Worm (Caenorhabditis elegans) whole organism, young adult: ENCODE measurements around the gene cec-6.
A peak's percentile ranks its signal among the peaks of the same experiment; 100 is the strongest.

Experiments
- B0261.1 ChIP-seq: sonication (generic microtip); optimal IDR thresholded peaks from 2 replicates; lab custom pipeline; 2016; ENCODE audit warnings: mild to moderate bottlenecking, missing genetic modification characterization, moderate library complexity, missing compliant biosample characterization
- C06A6.2 ChIP-seq: fragments of 200-800 bp; sonication (Bioruptor generic); conservative IDR thresholded peaks from 2 replicates; pipeline ENCODE4 v1.3.6; 2022; ENCODE audit warnings: missing genetic modification characterization, missing compliant biosample characterization
- F22D6.2 ChIP-seq: sonication (generic microtip); optimal IDR thresholded peaks from 2 replicates; lab custom pipeline; 2016; ENCODE audit warnings: mild to moderate bottlenecking, missing genetic modification characterization, missing compliant biosample characterization
- F55B11.4 ChIP-seq: sonication (generic microtip); optimal IDR thresholded peaks from 2 replicates; lab custom pipeline; 2016; ENCODE audit warnings: missing compliant biosample characterization, missing genetic modification characterization, borderline replicate concordance; ENCODE audit not compliant: insufficient read depth
- K12H6.12 ChIP-seq: fragments of 200-800 bp; sonication (Bioruptor generic); optimal IDR thresholded peaks from 2 replicates; lab custom pipeline; 2018; ENCODE audit warnings: mild to moderate bottlenecking, missing genetic modification characterization, missing compliant biosample characterization
- Y53G8AR.9 ChIP-seq: fragments of 200-800 bp; sonication (Bioruptor generic); conservative IDR thresholded peaks from 2 replicates; pipeline ENCODE4 v1.3.6; 2022; ENCODE audit warnings: missing genetic modification reagents, missing genetic modification characterization, missing compliant biosample characterization
- Y56A3A.18 ChIP-seq: fragments of 200-800 bp; sonication (Bioruptor generic); IDR thresholded peaks from 2 replicates; pipeline ENCODE4 v1.3.6; 2022; ENCODE audit warnings: missing genetic modification reagents, missing genetic modification characterization, missing compliant biosample characterization
- ZK185.1 ChIP-seq: sonication (generic microtip); optimal IDR thresholded peaks from 2 replicates; lab custom pipeline; 2016; ENCODE audit warnings: mild to moderate bottlenecking, missing genetic modification characterization, missing compliant biosample characterization; ENCODE audit not compliant: poor library complexity, severe bottlenecking
- athp-1 ChIP-seq: sonication (generic microtip); optimal IDR thresholded peaks from 2 replicates; lab custom pipeline; 2017; ENCODE audit warnings: mild to moderate bottlenecking, missing genetic modification characterization, missing compliant biosample characterization
- bed-2 ChIP-seq: fragments of 200-800 bp; sonication (Bioruptor generic); IDR thresholded peaks from 2 replicates; pipeline ENCODE4 v1.3.6; 2022; ENCODE audit warnings: missing genetic modification reagents, missing genetic modification characterization, missing compliant biosample characterization
- cebp-1 ChIP-seq, 2 experiments: fragments of 200-800 bp in 1 of 2; sonication (Bioruptor generic) in 1 of 2; sonication (generic microtip) in 1 of 2; IDR thresholded peaks in 1 of 2; optimal IDR thresholded peaks in 1 of 2; 2 replicates each; pipeline versions ENCODE4 v1.3.6 to Lab custom; 2017 to 2022; ENCODE audit warnings: missing compliant biosample characterization in 2 of 2, missing genetic modification characterization in 2 of 2, mild to moderate bottlenecking in 1 of 2, missing genetic modification reagents in 1 of 2, moderate library complexity in 1 of 2
- ceh-27 ChIP-seq: fragments of 200-800 bp; sonication (Bioruptor generic); optimal IDR thresholded peaks from 2 replicates; lab custom pipeline; 2018; ENCODE audit warnings: mild to moderate bottlenecking, missing genetic modification characterization, moderate library complexity, missing compliant biosample characterization
- ekl-4 ChIP-seq: fragments of 200-800 bp; sonication (Bioruptor generic); IDR thresholded peaks from 2 replicates; pipeline ENCODE4 v1.3.6; 2022; ENCODE audit warnings: missing genetic modification reagents, missing genetic modification characterization, missing compliant biosample characterization
- fkh-3 ChIP-seq: sonication (generic microtip); optimal IDR thresholded peaks from 2 replicates; lab custom pipeline; 2016; ENCODE audit warnings: mild to moderate bottlenecking, missing genetic modification characterization, missing compliant biosample characterization
- hlh-12 ChIP-seq: sonication (generic microtip); optimal IDR thresholded peaks from 2 replicates; lab custom pipeline; 2016; ENCODE audit warnings: missing genetic modification characterization, missing compliant biosample characterization
- hmg-20 ChIP-seq: fragments of 200-800 bp; sonication (Bioruptor generic); IDR thresholded peaks from 2 replicates; pipeline ENCODE4 v1.3.6; 2022; ENCODE audit warnings: missing genetic modification reagents, missing genetic modification characterization, missing compliant biosample characterization
- lin-26 ChIP-seq: fragments of 200-800 bp; sonication (Bioruptor generic); IDR thresholded peaks from 2 replicates; pipeline ENCODE4 v1.3.6; 2022; ENCODE audit warnings: missing genetic modification reagents, missing genetic modification characterization, missing compliant biosample characterization
- lsl-1 ChIP-seq: fragments of 200-800 bp; sonication (Bioruptor generic); optimal IDR thresholded peaks from 2 replicates; lab custom pipeline; 2018; ENCODE audit warnings: mild to moderate bottlenecking, missing genetic modification characterization, moderate library complexity, missing compliant biosample characterization
- mxl-1 ChIP-seq: sonication (generic microtip); optimal IDR thresholded peaks from 2 replicates; lab custom pipeline; 2016; ENCODE audit warnings: missing genetic modification characterization, missing compliant biosample characterization
- nfyb-1 ChIP-seq: fragments of 200-800 bp; sonication (Bioruptor generic); IDR thresholded peaks from 2 replicates; pipeline ENCODE4 v1.3.6; 2022; ENCODE audit warnings: missing genetic modification reagents, missing genetic modification characterization, missing compliant biosample characterization
- nhr-27 ChIP-seq: fragments of 200-800 bp; sonication (Bioruptor generic); optimal IDR thresholded peaks from 2 replicates; lab custom pipeline; 2018; ENCODE audit warnings: mild to moderate bottlenecking, missing genetic modification characterization, moderate library complexity, missing compliant biosample characterization
- nhr-90 ChIP-seq: sonication (generic microtip); optimal IDR thresholded peaks from 2 replicates; lab custom pipeline; 2016; ENCODE audit warnings: missing genotype, mild to moderate bottlenecking, missing genetic modification characterization, missing compliant biosample characterization
- pha-4 ChIP-seq: fragments of 150-350 bp; sonication (generic microtip); optimal IDR thresholded peaks from 2 replicates; lab custom pipeline; 2014; ENCODE audit warnings: missing biosample characterization, missing genetic modification reagents, missing genetic modification characterization
- rec-8 ChIP-seq, 2 experiments: sonication (generic microtip); optimal IDR thresholded peaks; 2 replicates each; lab custom pipeline; 2016; ENCODE audit warnings: mild to moderate bottlenecking in 2 of 2, missing genetic modification characterization in 2 of 2, missing genetic modification reagents in 2 of 2, missing genotype in 2 of 2, missing biosample characterization in 1 of 2, missing compliant biosample characterization in 1 of 2, moderate library complexity in 1 of 2
- snpc-4 ChIP-seq, 5 experiments: fragments of 150-350 bp in 1 of 5; sonication (generic microtip) in 4 of 5; optimal IDR thresholded peaks; 2 replicates each; lab custom pipeline; 2014 to 2018; ENCODE audit warnings: missing genetic modification characterization in 5 of 5, missing biosample characterization in 3 of 5, antibody characterized with exemption in 2 of 5, mild to moderate bottlenecking in 2 of 5, missing compliant biosample characterization in 2 of 5, missing genotype in 2 of 5, moderate library complexity in 2 of 5, missing genetic modification reagents in 1 of 5
- unc-62 ChIP-seq: fragments of 150-350 bp; optimal IDR thresholded peaks from 2 replicates; lab custom pipeline; 2014; ENCODE audit warnings: missing biosample characterization, missing genetic modification reagents, missing genetic modification characterization
- ztf-18 ChIP-seq: sonication (generic microtip); optimal IDR thresholded peaks from 2 replicates; lab custom pipeline; 2016; ENCODE audit warnings: missing genotype, mild to moderate bottlenecking, missing genetic modification characterization, missing compliant biosample characterization

The cec-6 gene

DNA sequence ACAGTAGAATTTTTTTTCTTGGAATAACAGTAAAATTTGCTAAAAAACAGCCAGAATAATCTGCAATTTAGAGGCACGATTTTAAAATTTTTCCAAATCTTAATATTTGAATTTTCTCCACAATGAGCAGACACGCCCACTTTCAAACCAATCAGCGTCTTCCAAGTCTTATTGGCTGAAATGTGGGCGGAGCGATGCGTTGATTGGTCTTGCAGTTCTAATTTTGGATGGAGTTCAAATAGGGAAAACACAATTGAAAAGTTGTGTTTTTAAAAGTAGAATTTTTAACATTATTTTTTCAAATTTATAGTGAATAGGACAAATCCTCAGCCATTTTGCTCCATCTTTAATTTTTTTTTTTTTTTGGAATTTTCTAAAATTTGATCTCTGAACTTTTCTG is 38.1 kb downstream of the cec-6 start:
- TF ChIP-seq rec-8 (tag; optimal IDR thresholded peaks at IDR 0.05; lab: Kevin White, UChicago) (no peak), nfyb-1 (GFP tag; lab: Robert Waterston, UW) (peak; percentile 25; the same call in 1 of the 2 replicates)

DNA sequence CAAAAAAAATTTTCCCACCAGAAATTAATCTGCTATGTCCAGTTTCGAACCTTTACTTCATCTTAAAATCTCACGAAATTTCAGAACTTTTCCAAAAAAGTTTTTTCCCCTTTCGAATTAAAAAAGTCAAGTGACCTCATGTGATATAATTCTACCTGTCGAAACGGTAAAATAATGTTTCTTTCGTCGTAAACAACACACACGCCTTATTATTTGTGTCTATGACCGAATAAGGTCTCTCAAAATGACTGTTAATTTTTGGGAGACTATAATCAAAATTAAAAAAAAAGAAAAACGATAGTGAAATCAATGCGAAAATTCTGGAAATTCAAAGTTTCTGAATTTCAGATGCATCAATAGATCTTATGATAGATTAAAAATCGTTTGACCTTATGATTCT is 38.5 kb downstream of the cec-6 start:
- TF ChIP-seq ztf-18 (tag; lab: Kevin White, UChicago): no peak
- no peak for TF ChIP-seq bed-2 (GFP tag; lab: Robert Waterston, UW)
- no peak for TF ChIP-seq unc-62 (GFP tag; lab: Kevin White, UChicago)
- TF ChIP-seq Y56A3A.18 (GFP tag; lab: Robert Waterston, UW): no peak
- TF ChIP-seq ZK185.1 (tag; lab: Kevin White, UChicago): no peak
- no peak for TF ChIP-seq nhr-90 (tag; lab: Kevin White, UChicago)
- no peak for TF ChIP-seq lin-26 (GFP tag; lab: Robert Waterston, UW)

DNA sequence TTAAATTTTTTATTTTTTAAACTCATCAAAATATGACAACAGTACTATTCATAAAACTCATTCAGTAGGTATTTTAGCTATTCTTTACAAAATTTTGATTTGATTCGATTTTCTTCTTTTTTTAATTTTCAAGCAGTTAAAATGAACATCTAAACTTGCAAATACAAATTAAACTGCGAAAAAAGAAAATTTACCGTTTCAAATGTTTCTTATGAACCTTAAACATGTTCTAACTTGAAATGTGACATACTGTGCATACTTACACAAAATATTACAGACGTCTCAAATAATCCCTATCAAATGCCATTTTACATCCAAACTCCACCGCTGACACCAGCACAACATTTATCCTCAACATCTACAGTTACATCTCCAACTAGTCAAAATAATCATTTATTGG is 39.7 kb downstream of the cec-6 start, which contains the start of gene fkh-7:
TSS of gene fkh-7 (plus strand) at position 301 of the 400 bp plus-strand sequence.
- no peak for TF ChIP-seq pha-4
- no peak for TF ChIP-seq Y53G8AR.9 (GFP tag; lab: Robert Waterston, UW)
- TF ChIP-seq hmg-20 (GFP tag; lab: Robert Waterston, UW): no peak
- no peak for TF ChIP-seq nhr-27 (tag; lab: Kevin White, UChicago)
- no peak for TF ChIP-seq lsl-1 (GFP tag; lab: Kevin White, UChicago)
- no peak for TF ChIP-seq C06A6.2 (GFP tag; lab: Robert Waterston, UW)
- TF ChIP-seq athp-1 (tag; lab: Kevin White, UChicago): no peak
- TF ChIP-seq ekl-4 (GFP tag; lab: Robert Waterston, UW): no peak
- no peak for TF ChIP-seq F22D6.2 (tag; lab: Kevin White, UChicago)
- TF ChIP-seq F55B11.4 (tag; lab: Kevin White, UChicago): no peak
- TF ChIP-seq hlh-12: no peak
- no peak for TF ChIP-seq cebp-1 (GFP tag; IDR thresholded peaks at IDR 0.05; lab: Robert Waterston, UW)
- TF ChIP-seq cebp-1 (tag; optimal IDR thresholded peaks at IDR 0.05; lab: Kevin White, UChicago): no peak

DNA sequence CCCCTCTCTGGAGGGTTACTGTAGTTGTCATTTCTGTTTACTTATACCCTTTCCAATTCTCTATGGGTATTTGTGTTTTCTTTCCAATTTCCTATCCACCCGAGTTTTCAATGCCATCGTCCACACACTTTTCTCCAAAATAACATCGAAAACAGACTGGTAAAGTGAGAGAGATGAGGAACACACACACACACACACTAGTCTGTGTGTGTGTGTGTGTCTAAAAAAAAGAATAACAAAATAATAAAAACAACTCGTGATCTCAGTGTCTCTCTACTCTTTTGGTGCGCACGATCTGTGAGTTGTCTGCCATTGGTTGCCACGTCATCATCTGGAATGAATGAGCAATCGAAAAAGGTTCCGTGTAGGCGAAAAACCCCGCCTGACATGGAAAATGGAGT is 41.7 kb downstream of the cec-6 start:
- TF ChIP-seq fkh-3 (tag; lab: Kevin White, UChicago) (no peak), K12H6.12 (tag; lab: Kevin White, UChicago) (peak; percentile 70), ceh-27 (peak; percentile 28)

DNA sequence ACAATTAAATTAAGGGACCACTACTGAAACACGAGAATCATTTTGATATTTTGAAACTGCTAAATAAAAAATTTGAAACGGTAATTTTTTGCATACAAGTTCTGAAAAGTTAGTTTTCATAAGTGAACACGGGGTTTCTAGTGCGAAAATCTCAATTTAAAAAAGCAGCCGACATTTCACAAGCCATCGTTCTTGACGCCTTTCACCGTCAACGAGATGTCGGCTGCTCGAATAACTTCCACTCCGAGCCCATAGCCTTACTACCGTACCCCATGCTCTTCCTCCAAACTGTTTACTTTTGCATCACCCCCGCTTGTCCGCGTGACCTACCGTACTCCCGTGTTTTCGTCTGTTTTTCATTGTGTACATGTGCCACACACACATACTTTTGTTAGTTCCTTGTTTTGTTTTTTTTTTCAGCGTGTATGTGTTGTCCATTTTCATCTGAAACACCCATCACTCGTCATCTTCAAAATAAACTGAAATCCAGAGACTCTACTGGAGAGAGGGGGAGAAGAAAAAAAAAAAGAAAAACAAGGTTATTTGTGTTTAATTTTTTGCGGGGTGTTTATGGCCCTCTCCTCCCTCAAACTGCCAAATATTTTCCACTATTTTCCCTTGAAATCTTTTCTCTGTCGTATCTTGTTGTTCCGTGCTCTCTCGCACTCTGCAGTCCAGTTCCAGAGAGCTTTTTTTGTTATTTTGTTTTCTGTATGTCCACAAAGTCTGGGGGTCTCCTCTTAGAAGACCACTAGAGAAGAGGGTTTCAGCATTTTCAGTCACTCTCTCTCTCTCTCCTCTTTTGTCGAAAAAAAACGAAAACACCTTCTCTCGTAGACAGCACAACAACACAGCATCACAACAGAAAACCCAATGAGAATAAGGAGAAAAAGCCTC is 43.6 kb downstream of the cec-6 start:
- no peak for TF ChIP-seq snpc-4 (GFP tag; optimal IDR thresholded peaks at IDR 0.05; lab: Kevin White, UChicago)
- peak in 3 of 4 experiments; percentile 17 to 68 (median 66) for TF ChIP-seq snpc-4 (tag; optimal IDR thresholded peaks at IDR 0.05; lab: Kevin White, UChicago)
- no peak for TF ChIP-seq mxl-1 (tag; lab: Kevin White, UChicago)
- TF ChIP-seq B0261.1: no peak
- peak; percentile 36 for TF ChIP-seq K12H6.12 (tag; lab: Kevin White, UChicago)
